Worm (Caenorhabditis elegans): Measurements from ENCODE around the gene R10D12.1.

ce11 chrV:13915390-13915789 lies 19.1 kb downstream of the R10D12.1 start, which contains the start of gene gcy-32:
- TF ChIP-seq him-1 (tag; optimal IDR thresholded peaks at IDR 0.05) (no peak), dao-5 (tag; optimal IDR thresholded peaks at IDR 0.05) (no peak)

Measured in whole organism, L4/young adult.